In genomic region chrV:8282933-8283332, ce11 we compare ENCODE assay signal across 2 worm cellular contexts.
TF ChIP-seq lines count a peak whose summit lies in the region.

No protein-coding gene starts in this region.

TF ChIP-seq in whole organism, L4 larva, 104 proteins besides CTCF, POLR2A, EP300 and RAD21:
- TF ChIP-seq dmd-6 (GFP tag; IDR thresholded peaks at IDR 0.05; lab: Robert Waterston, UW) (peak; percentile 16; the same call in 1 of the 2 replicates), ceh-82 (tag; optimal IDR thresholded peaks at IDR 0.05; lab: Kevin White, UChicago) (no peak), aha-1 (tag; lab: Kevin White, UChicago) (peak; percentile 62)

TF ChIP-seq in whole organism, young adult, 124 proteins besides CTCF, POLR2A, EP300 and RAD21:
- TF ChIP-seq dox-1 (GFP tag; IDR thresholded peaks at IDR 0.05; lab: Robert Waterston, UW) (no peak), F55B11.4 (tag; optimal IDR thresholded peaks at IDR 0.05; lab: Kevin White, UChicago; ENCODE audit: borderline replicate concordance, insufficient read depth) (no peak), aptf-3 (GFP tag; IDR thresholded peaks at IDR 0.05; lab: Robert Waterston, UW) (no peak), F39B2.1 (GFP tag; IDR thresholded peaks at IDR 0.05; lab: Robert Waterston, UW) (no peak), nhr-80 (tag; optimal IDR thresholded peaks at IDR 0.05; lab: Kevin White, UChicago) (peak; percentile 35), let-607 (tag; optimal IDR thresholded peaks at IDR 0.05; lab: Kevin White, UChicago) (peak in 1 of 2 experiments; percentile 52), B0261.1 (tag; optimal IDR thresholded peaks at IDR 0.05; lab: Kevin White, UChicago) (no peak), ceh-100 (GFP tag; IDR thresholded peaks at IDR 0.05; lab: Robert Waterston, UW) (no peak), bed-2 (GFP tag; IDR thresholded peaks at IDR 0.05; lab: Robert Waterston, UW) (no peak)
TF ChIP-seq in whole organism, young adult: peak in this region for 2.
